Worm (Caenorhabditis elegans) whole organism, early embryonic: ENCODE data around the gene sftd-3.

Experiments used
- B0310.2 ChIP-seq: sonication (generic microtip); optimal IDR thresholded peaks from 2 replicates; lab custom pipeline; 2016; ENCODE audit warnings: mild to moderate bottlenecking, missing genetic modification characterization, missing compliant biosample characterization
- aly-1 ChIP-seq: sonication (generic microtip); optimal IDR thresholded peaks from 2 replicates; lab custom pipeline; 2016; ENCODE audit warnings: missing genetic modification characterization, missing compliant biosample characterization
- ama-1 ChIP-seq: fragments of 150-350 bp; optimal IDR thresholded peaks from 2 replicates; lab custom pipeline; 2014
- ceh-13 ChIP-seq: fragments of 200-800 bp; sonication (Bioruptor generic); optimal IDR thresholded peaks from 2 replicates; lab custom pipeline; 2018; ENCODE audit warnings: mild to moderate bottlenecking, missing genetic modification characterization, missing compliant biosample characterization
- ceh-36 ChIP-seq: sonication (generic microtip); optimal IDR thresholded peaks from 2 replicates; lab custom pipeline; 2016; ENCODE audit warnings: missing genetic modification characterization, inconsistent platforms, missing compliant biosample characterization
- ets-7 ChIP-seq: sonication (generic microtip); optimal IDR thresholded peaks from 2 replicates; lab custom pipeline; 2016; ENCODE audit warnings: missing genotype, missing genetic modification characterization, missing compliant biosample characterization
- flt-1 ChIP-seq: fragments of 200-800 bp; sonication (Bioruptor generic); IDR thresholded peaks from 2 replicates; pipeline ENCODE4 v1.3.6; 2022; ENCODE audit warnings: missing genetic modification characterization, missing compliant biosample characterization
- hmg-4 ChIP-seq: fragments of 200-800 bp; sonication (Bioruptor generic); optimal IDR thresholded peaks from 2 replicates; lab custom pipeline; 2018; ENCODE audit warnings: mild to moderate bottlenecking, missing genetic modification characterization, missing compliant biosample characterization
- pes-1 ChIP-seq: fragments of 200-800 bp; sonication (Bioruptor generic); IDR thresholded peaks from 2 replicates; pipeline ENCODE4 v1.3.6; 2022; ENCODE audit warnings: missing genetic modification reagents, missing genetic modification characterization, missing compliant biosample characterization
- scrt-1 ChIP-seq: fragments of 200-800 bp; sonication (Bioruptor generic); IDR thresholded peaks from 2 replicates; pipeline ENCODE4 v1.3.6; 2022; ENCODE audit warnings: missing genetic modification characterization, missing compliant biosample characterization
- sea-1 ChIP-seq: fragments of 200-800 bp; sonication (Bioruptor generic); conservative IDR thresholded peaks from 2 replicates; pipeline ENCODE4 v1.3.6; 2022; ENCODE audit warnings: missing genetic modification characterization, missing compliant biosample characterization
- tbx-11 ChIP-seq: fragments of 200-800 bp; sonication (Bioruptor generic); IDR thresholded peaks from 2 replicates; pipeline ENCODE4 v1.3.6; 2022; ENCODE audit warnings: missing genetic modification characterization, missing compliant biosample characterization

DNA sequence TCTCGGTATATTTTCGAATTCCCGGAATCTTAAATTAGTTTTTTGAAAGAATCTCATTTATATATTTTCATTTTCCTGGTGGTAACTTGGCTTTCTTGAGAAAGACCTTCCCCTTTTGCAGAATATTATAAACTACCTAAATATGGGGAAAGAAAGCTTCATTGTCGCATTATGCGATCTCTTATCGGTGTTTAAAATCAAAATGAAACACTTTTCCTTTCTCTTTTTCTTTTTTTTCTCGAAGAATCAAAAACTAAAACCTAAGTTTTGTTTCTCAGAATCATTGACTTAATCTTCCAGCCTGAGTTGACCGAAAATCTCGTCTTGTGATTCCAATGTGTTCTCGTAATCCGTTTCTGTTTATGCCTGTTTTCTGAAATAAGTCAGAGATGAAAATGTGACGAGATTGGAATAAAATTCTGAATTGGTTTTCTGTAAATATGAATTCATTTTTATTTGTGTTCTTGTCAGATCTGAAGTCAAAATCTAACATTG is 51.4 kb downstream of the sftd-3 start:
- TF ChIP-seq flt-1 (GFP tag; lab: Robert Waterston, UW): no peak
- no peak for TF ChIP-seq scrt-1 (GFP tag; lab: Robert Waterston, UW)
- TF ChIP-seq pes-1 (GFP tag; lab: Robert Waterston, UW): no peak
- TF ChIP-seq ama-1: no peak
- TF ChIP-seq ets-7: no peak
- TF ChIP-seq ceh-13: no peak
- TF ChIP-seq aly-1: no peak
- no peak for TF ChIP-seq sea-1 (GFP tag; lab: Robert Waterston, UW)
- TF ChIP-seq ceh-36 (tag; lab: Kevin White, UChicago): no peak
- no peak for TF ChIP-seq hmg-4 (GFP tag; lab: Kevin White, UChicago)
- no peak for TF ChIP-seq B0310.2 (tag; lab: Kevin White, UChicago)
- no peak for TF ChIP-seq tbx-11 (GFP tag; lab: Robert Waterston, UW)
